Worm (Caenorhabditis elegans): Measurements from ENCODE around the gene ZK1127.5.

The ZK1127.5 gene

DNA sequence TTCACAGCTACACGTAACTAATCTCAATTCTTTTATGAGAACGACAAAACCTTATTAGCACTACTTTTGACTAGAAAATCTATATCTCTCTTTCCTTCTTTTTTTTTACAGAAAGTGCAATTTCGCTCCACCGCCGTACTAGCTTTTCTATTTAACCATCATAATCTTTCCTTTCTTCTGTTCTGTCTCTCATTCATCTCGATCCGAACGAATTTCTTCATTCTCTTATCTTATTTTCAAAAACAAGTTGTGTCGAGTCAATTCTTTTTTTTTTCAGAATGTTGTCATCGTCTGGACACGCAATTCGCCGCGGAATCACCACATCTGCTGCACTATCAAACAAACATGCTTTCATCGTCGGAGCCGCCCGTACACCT is 23.1 kb downstream of the ZK1127.5 start, which contains the start of gene kat-1:
Gene kat-1 (plus strand): TSS at position 278 of the 377 bp plus-strand sequence.
- TF ChIP-seq madf-10 (tag; optimal IDR thresholded peaks at IDR 0.05), result no peak
- TF ChIP-seq snpc-3.4 (tag; optimal IDR thresholded peaks at IDR 0.05), result no peak
- 0 out of 2 replicates have a peak, but pooled peaks have one; percentile 4 for TF ChIP-seq dox-1 (GFP tag; IDR thresholded peaks at IDR 0.05)
- TF ChIP-seq atf-7 (tag; optimal IDR thresholded peaks at IDR 0.05), result no peak

DNA sequence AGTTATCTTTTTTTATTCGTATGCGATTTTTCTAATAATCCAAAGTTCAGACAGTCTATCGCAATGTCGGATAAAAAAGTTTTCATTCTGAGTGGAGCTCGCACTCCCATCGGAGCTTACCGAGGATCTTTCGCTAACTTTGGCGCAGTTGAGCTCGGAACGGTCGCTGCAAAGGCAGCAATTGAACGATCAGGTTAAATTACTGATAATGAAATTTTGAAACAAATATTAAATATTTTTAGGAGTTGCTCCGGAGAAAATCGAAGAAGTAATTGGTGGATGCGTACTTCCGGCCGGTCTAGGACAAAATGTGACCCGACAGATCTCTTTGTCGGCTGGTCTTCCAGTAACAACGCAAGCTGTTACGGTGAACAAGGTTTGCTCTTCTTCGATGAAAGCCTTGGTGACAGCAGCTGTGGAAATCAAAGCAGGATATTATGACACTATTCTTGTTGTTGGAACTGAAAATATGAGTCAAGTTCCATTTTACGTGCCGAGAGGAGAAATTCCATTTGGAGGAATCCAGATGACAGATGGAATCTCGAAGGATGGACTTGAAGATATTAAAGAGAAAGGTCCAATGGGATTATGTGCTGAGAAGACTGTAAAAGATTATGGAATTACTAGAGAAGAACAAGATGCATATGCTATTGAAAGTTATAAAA is 25.2 kb downstream of the ZK1127.5 start, which contains the start of gene T02G5.7:
Gene T02G5.7 (plus strand): TSS at position 51 of the 665 bp plus-strand sequence.
- TF ChIP-seq F39B2.1 (GFP tag; IDR thresholded peaks at IDR 0.05), result no peak
- peak; percentile 78 for TF ChIP-seq Y53G8AR.9 (GFP tag; conservative IDR thresholded peaks at IDR 0.05)
- peak; percentile 29 for TF ChIP-seq ama-1 (optimal IDR thresholded peaks at IDR 0.05)
- TF ChIP-seq ama-1 (GFP tag; optimal IDR thresholded peaks at IDR 0.05), result no peak
- TF ChIP-seq let-526 (GFP tag; IDR thresholded peaks at IDR 0.05), result no peak
- TF ChIP-seq tbx-9 (tag; optimal IDR thresholded peaks at IDR 0.05; ENCODE audit: borderline replicate concordance), result no peak
- no peak for TF ChIP-seq hmg-20 (GFP tag; IDR thresholded peaks at IDR 0.05)
- no peak for TF ChIP-seq F49E8.2 (tag; optimal IDR thresholded peaks at IDR 0.05; ENCODE audit: insufficient read depth)
- no peak for TF ChIP-seq ets-4 (GFP tag; optimal IDR thresholded peaks at IDR 0.05)
- no peak for TF ChIP-seq T26A5.8 (tag; optimal IDR thresholded peaks at IDR 0.05)
- TF ChIP-seq lin-35 (GFP tag; optimal IDR thresholded peaks at IDR 0.05), result peak in 1 of 3 experiments; percentile 3
- 0 out of 2 replicates have a peak, but pooled peaks have one; percentile 15 for TF ChIP-seq pbrm-1 (GFP tag; IDR thresholded peaks at IDR 0.05)
- peak; percentile 36 for TF ChIP-seq mcd-1 (GFP tag; IDR thresholded peaks at IDR 0.05)
- TF ChIP-seq chd-7 (tag; optimal IDR thresholded peaks at IDR 0.05), result peak; percentile 21
- TF ChIP-seq ceh-58 (GFP tag; IDR thresholded peaks at IDR 0.05), result no peak
- no peak for TF ChIP-seq mes-4 (tag; optimal IDR thresholded peaks at IDR 0.05)
- peak; percentile 74 for TF ChIP-seq zim-3 (tag; optimal IDR thresholded peaks at IDR 0.05)
- TF ChIP-seq Y56A3A.18 (GFP tag; IDR thresholded peaks at IDR 0.05), result no peak
- peak; percentile 5 for TF ChIP-seq lin-54 (GFP tag; optimal IDR thresholded peaks at IDR 0.05)
- peak; percentile 29; the same call in 1 of the 2 replicates for TF ChIP-seq madf-6 (GFP tag; IDR thresholded peaks at IDR 0.05)
- TF ChIP-seq F37B4.10 (GFP tag; IDR thresholded peaks at IDR 0.05), result no peak
- TF ChIP-seq ztf-28 (GFP tag; IDR thresholded peaks at IDR 0.05), result no peak
- peak; percentile 8 for TF ChIP-seq repo-1 (tag; optimal IDR thresholded peaks at IDR 0.05)
- TF ChIP-seq ceh-91 (GFP tag; IDR thresholded peaks at IDR 0.05), result no peak
- 0 out of 2 replicates have a peak, but pooled peaks have one; percentile 17 for TF ChIP-seq ekl-4 (GFP tag; IDR thresholded peaks at IDR 0.05)
- no peak for TF ChIP-seq lir-1 (GFP tag; conservative IDR thresholded peaks at IDR 0.05)
- no peak for TF ChIP-seq dox-1 (GFP tag; IDR thresholded peaks at IDR 0.05)
- peak; percentile 42; the same call in 1 of the 2 replicates for TF ChIP-seq nfyb-1 (GFP tag; IDR thresholded peaks at IDR 0.05)
- no peak for TF ChIP-seq lsl-1 (GFP tag; optimal IDR thresholded peaks at IDR 0.05)
- no peak for TF ChIP-seq F23B12.7 (tag; optimal IDR thresholded peaks at IDR 0.05; ENCODE audit: insufficient read depth)
- TF ChIP-seq B0336.3 (GFP tag; IDR thresholded peaks at IDR 0.05), result peak; percentile 59; the same call in 1 of the 2 replicates
- no peak for TF ChIP-seq cebp-1 (GFP tag; IDR thresholded peaks at IDR 0.05)
- peak; percentile 36 for TF ChIP-seq cebp-1 (tag; optimal IDR thresholded peaks at IDR 0.05)
- 0 out of 2 replicates have a peak, but pooled peaks have one; percentile 44 for TF ChIP-seq C06A6.2 (GFP tag; conservative IDR thresholded peaks at IDR 0.05)
- TF ChIP-seq ztf-22 (GFP tag; optimal IDR thresholded peaks at IDR 0.05), result peak; percentile 20
- no peak for TF ChIP-seq sdz-38 (tag; optimal IDR thresholded peaks at IDR 0.05)
- TF ChIP-seq ztf-18 (tag; optimal IDR thresholded peaks at IDR 0.05), result peak; percentile 15
- TF ChIP-seq dpff-1 (tag; optimal IDR thresholded peaks at IDR 0.05), result peak; percentile 75
- TF ChIP-seq let-607 (tag; optimal IDR thresholded peaks at IDR 0.05), result no peak
- no peak for TF ChIP-seq nhr-90 (tag; optimal IDR thresholded peaks at IDR 0.05)
